2 fruit fly cellular contexts compared by ENCODE assay signal in the genomic region with DNA sequence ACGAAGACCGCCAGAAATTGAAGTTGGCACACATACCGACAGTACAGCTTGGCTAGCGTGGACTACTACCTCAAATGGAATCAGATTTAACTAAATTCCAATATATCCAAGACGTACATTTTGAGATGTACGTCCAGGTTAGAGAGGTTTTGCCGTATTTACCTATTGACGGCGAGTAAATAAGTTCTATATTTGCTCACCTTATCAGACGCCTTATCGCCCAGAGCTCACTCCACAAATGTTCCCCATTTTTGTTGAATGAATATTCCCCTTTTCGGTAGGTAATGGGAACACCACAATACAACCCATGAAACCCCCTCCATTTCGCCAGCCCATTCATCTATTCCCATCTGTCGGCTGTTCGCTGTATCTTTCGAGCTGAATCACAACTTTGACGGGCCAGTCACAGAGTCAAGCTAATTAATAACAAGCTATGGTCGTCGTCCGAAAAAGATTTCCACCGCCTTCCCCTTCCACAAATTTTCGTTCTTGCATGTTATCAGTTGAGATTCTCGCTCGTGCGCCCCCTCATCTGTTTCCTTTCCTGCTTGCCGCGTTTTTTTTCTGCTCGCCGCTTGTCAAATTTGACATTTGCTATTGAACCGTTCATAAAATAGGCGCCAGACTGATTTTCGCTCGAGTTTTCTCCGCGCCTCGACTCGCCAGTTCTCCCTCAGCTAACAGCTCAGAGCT.
TF ChIP-seq lines count a peak whose summit lies in the region.

No protein-coding gene starts in this region.

TF ChIP-seq in whole organism, embryonic, 481 proteins besides CTCF, POLR2A, EP300 and RAD21 (continued from another document and continues in another):
- TF ChIP-seq CG4854 (GFP tag; optimal IDR thresholded peaks at IDR 0.05; lab: Kevin White, UChicago), result peak; percentile 95
- peak; percentile 98 for TF ChIP-seq CG11398 (GFP tag; optimal IDR thresholded peaks at IDR 0.05; lab: Kevin White, UChicago)
- TF ChIP-seq CG1529 (GFP tag; optimal IDR thresholded peaks at IDR 0.05; lab: Kevin White, UChicago), result peak; percentile 96
- TF ChIP-seq slou (GFP tag; optimal IDR thresholded peaks at IDR 0.05; lab: Kevin White, UChicago), result peak; percentile 92
- no peak for TF ChIP-seq sc (optimal IDR thresholded peaks at IDR 0.05; lab: Kevin White, UChicago)
- peak; percentile 97 for TF ChIP-seq sc (GFP tag; optimal IDR thresholded peaks at IDR 0.05; lab: Kevin White, UChicago)
- peak; percentile 81 for TF ChIP-seq H2.0 (GFP tag; IDR thresholded peaks at IDR 0.05; lab: Robert Waterston, UW)
- TF ChIP-seq Dref (GFP tag; IDR thresholded peaks at IDR 0.05; lab: Robert Waterston, UW), result no peak
- TF ChIP-seq Lim3 (GFP tag; IDR thresholded peaks at IDR 0.05; lab: Robert Waterston, UW), result peak; percentile 67; the same call in 1 of the 2 replicates
- TF ChIP-seq Blimp-1 (GFP tag; optimal IDR thresholded peaks at IDR 0.05; lab: Kevin White, UChicago), result peak; percentile 92
- TF ChIP-seq slp2 (GFP tag; optimal IDR thresholded peaks at IDR 0.05; lab: Kevin White, UChicago), result peak; percentile 93
- TF ChIP-seq CG34422 (GFP tag; IDR thresholded peaks at IDR 0.05; lab: Robert Waterston, UW), result peak; percentile 89
- TF ChIP-seq CG32772 (GFP tag; IDR thresholded peaks at IDR 0.05; lab: Robert Waterston, UW), result peak; percentile 88
- peak; percentile 79 for TF ChIP-seq CG11085 (GFP tag; IDR thresholded peaks at IDR 0.05; lab: Robert Waterston, UW)
- peak; percentile 99 for TF ChIP-seq kni (GFP tag; optimal IDR thresholded peaks at IDR 0.05; lab: Kevin White, UChicago)
- TF ChIP-seq Six4 (GFP tag; optimal IDR thresholded peaks at IDR 0.05; lab: Kevin White, UChicago), result peak; percentile 95
- peak; percentile 98 for TF ChIP-seq CG8089 (GFP tag; optimal IDR thresholded peaks at IDR 0.05; lab: Kevin White, UChicago)
- TF ChIP-seq klu (GFP tag; IDR thresholded peaks at IDR 0.05; lab: Robert Waterston, UW), result peak; percentile 70
- peak; percentile 74 for TF ChIP-seq CG10979 (tag; optimal IDR thresholded peaks at IDR 0.05; lab: Kevin White, UChicago)
- TF ChIP-seq Hr78 (GFP tag; optimal IDR thresholded peaks at IDR 0.05; lab: Kevin White, UChicago), result no peak
- TF ChIP-seq CG16863 (GFP tag; optimal IDR thresholded peaks at IDR 0.05; lab: Kevin White, UChicago), result peak; percentile 95
- TF ChIP-seq HmgZ (tag; optimal IDR thresholded peaks at IDR 0.05; lab: Kevin White, UChicago), result peak; percentile 95
- TF ChIP-seq Adf1 (GFP tag; IDR thresholded peaks at IDR 0.05; lab: Robert Waterston, UW), result peak; percentile 66; the same call in 1 of the 2 replicates
- peak; percentile 96 for TF ChIP-seq CG18619 (GFP tag; optimal IDR thresholded peaks at IDR 0.05; lab: Kevin White, UChicago)
- peak; percentile 94 for TF ChIP-seq pum (GFP tag; optimal IDR thresholded peaks at IDR 0.05; lab: Kevin White, UChicago)
- peak; percentile 80 for TF ChIP-seq CG34376 (GFP tag; optimal IDR thresholded peaks at IDR 0.05; lab: Kevin White, UChicago)
- peak; percentile 95 for TF ChIP-seq Sox100B (GFP tag; optimal IDR thresholded peaks at IDR 0.05; lab: Kevin White, UChicago)
- peak; percentile 90 for TF ChIP-seq CG17361 (GFP tag; IDR thresholded peaks at IDR 0.05; lab: Robert Waterston, UW)
- TF ChIP-seq CG34224 (GFP tag; IDR thresholded peaks at IDR 0.05; lab: Robert Waterston, UW; ENCODE audit: partially characterized antibody), result no peak
- TF ChIP-seq vnd (GFP tag; IDR thresholded peaks at IDR 0.05; lab: Robert Waterston, UW; ENCODE audit: partially characterized antibody), result no peak
- peak; percentile 76 for TF ChIP-seq GATAe (GFP tag; conservative IDR thresholded peaks at IDR 0.05; lab: Robert Waterston, UW)
- TF ChIP-seq CG11695 (GFP tag; IDR thresholded peaks at IDR 0.05; lab: Robert Waterston, UW), result peak; percentile 91
- TF ChIP-seq H15 (GFP tag; IDR thresholded peaks at IDR 0.05; lab: Robert Waterston, UW), result peak; percentile 92
- TF ChIP-seq jing (GFP tag; optimal IDR thresholded peaks at IDR 0.05; lab: Kevin White, UChicago), result peak; percentile 86
- TF ChIP-seq gsb (GFP tag; IDR thresholded peaks at IDR 0.05; lab: Robert Waterston, UW), result peak; percentile 79
- TF ChIP-seq p53 (GFP tag; optimal IDR thresholded peaks at IDR 0.05; lab: Kevin White, UChicago), result peak; percentile 93
- TF ChIP-seq Dp (GFP tag; optimal IDR thresholded peaks at IDR 0.05; lab: Kevin White, UChicago), result no peak
- peak; percentile 89 for TF ChIP-seq CG13424 (tag; optimal IDR thresholded peaks at IDR 0.05; lab: Kevin White, UChicago)
- TF ChIP-seq Spps (tag; optimal IDR thresholded peaks at IDR 0.05; lab: Kevin White, UChicago), result peak; percentile 90
- TF ChIP-seq CG13287 (GFP tag; IDR thresholded peaks at IDR 0.05; lab: Robert Waterston, UW; ENCODE audit: partially characterized antibody), result no peak
- no peak for TF ChIP-seq CG1832 (GFP tag; optimal IDR thresholded peaks at IDR 0.05; lab: Kevin White, UChicago)
- TF ChIP-seq Mrtf (GFP tag; IDR thresholded peaks at IDR 0.05; lab: Robert Waterston, UW), result peak; percentile 86
- peak; percentile 84 to 93 for TF ChIP-seq Pdp1 (GFP tag; optimal IDR thresholded peaks at IDR 0.05; lab: Kevin White, UChicago)
- TF ChIP-seq CG1647 (GFP tag; optimal IDR thresholded peaks at IDR 0.05; lab: Kevin White, UChicago), result peak; percentile 96
- no peak for TF ChIP-seq amos (GFP tag; IDR thresholded peaks at IDR 0.05; lab: Robert Waterston, UW; ENCODE audit: partially characterized antibody)
- TF ChIP-seq CG6689 (GFP tag; IDR thresholded peaks at IDR 0.05; lab: Robert Waterston, UW), result peak; percentile 95
- TF ChIP-seq CG12104 (GFP tag; optimal IDR thresholded peaks at IDR 0.05; lab: Kevin White, UChicago), result peak; percentile 97
- TF ChIP-seq CG12299 (tag; optimal IDR thresholded peaks at IDR 0.05; lab: Kevin White, UChicago), result peak; percentile 90
- peak; percentile 80 for TF ChIP-seq CG17802 (tag; optimal IDR thresholded peaks at IDR 0.05; lab: Kevin White, UChicago)
- TF ChIP-seq toy (GFP tag; IDR thresholded peaks at IDR 0.05; lab: Robert Waterston, UW), result peak; percentile 86; the same call in 1 of the 2 replicates
- peak; percentile 85 for TF ChIP-seq mirr (GFP tag; optimal IDR thresholded peaks at IDR 0.05; lab: Kevin White, UChicago)
- peak; percentile 8 for TF ChIP-seq BEAF-32 (GFP tag; optimal IDR thresholded peaks at IDR 0.05; lab: Kevin White, UChicago)
- peak; percentile 97 for TF ChIP-seq Max (GFP tag; optimal IDR thresholded peaks at IDR 0.05; lab: Kevin White, UChicago)
- TF ChIP-seq CG12391 (tag; optimal IDR thresholded peaks at IDR 0.05; lab: Kevin White, UChicago), result peak; percentile 85
- peak; percentile 97 for TF ChIP-seq btn (GFP tag; optimal IDR thresholded peaks at IDR 0.05; lab: Kevin White, UChicago)
- peak; percentile 90 for TF ChIP-seq tx (GFP tag; optimal IDR thresholded peaks at IDR 0.05; lab: Kevin White, UChicago)
- no peak for TF ChIP-seq pita (GFP tag; optimal IDR thresholded peaks at IDR 0.05; lab: Kevin White, UChicago)
- no peak for TF ChIP-seq Doc3 (GFP tag; IDR thresholded peaks at IDR 0.05; lab: Robert Waterston, UW; ENCODE audit: partially characterized antibody)
- peak; percentile 91 for TF ChIP-seq Kr (GFP tag; optimal IDR thresholded peaks at IDR 0.05; lab: Kevin White, UChicago)
- TF ChIP-seq CG4404 (GFP tag; IDR thresholded peaks at IDR 0.05; lab: Robert Waterston, UW), result peak; percentile 87
- TF ChIP-seq CG11696 (GFP tag; IDR thresholded peaks at IDR 0.05; lab: Robert Waterston, UW), result peak; percentile 91

TF ChIP-seq in whole organism, prepupa, 60 proteins besides CTCF, POLR2A, EP300 and RAD21 (continued from another document):
- TF ChIP-seq CG11902 (GFP tag; optimal IDR thresholded peaks at IDR 0.05; lab: Kevin White, UChicago) (peak; percentile 69), net (GFP tag; optimal IDR thresholded peaks at IDR 0.05; lab: Kevin White, UChicago) (no peak), fd59A (GFP tag; optimal IDR thresholded peaks at IDR 0.05; lab: Kevin White, UChicago) (no peak), Eip75B (GFP tag; optimal IDR thresholded peaks at IDR 0.05; lab: Kevin White, UChicago) (no peak), CG4318 (GFP tag; optimal IDR thresholded peaks at IDR 0.05; lab: Kevin White, UChicago) (no peak), svp (GFP tag; lab: Kevin White, UChicago) (peak; percentile 94), CG3032 (tag; optimal IDR thresholded peaks at IDR 0.05; lab: Kevin White, UChicago) (no peak), fkh (GFP tag; optimal IDR thresholded peaks at IDR 0.05; lab: Kevin White, UChicago) (peak; percentile 98), pdm3 (GFP tag; optimal IDR thresholded peaks at IDR 0.05; lab: Kevin White, UChicago) (peak; percentile 45), CG32006 (GFP tag; optimal IDR thresholded peaks at IDR 0.05; lab: Kevin White, UChicago) (peak; percentile 28), CG34406 (GFP tag; optimal IDR thresholded peaks at IDR 0.05; lab: Kevin White, UChicago) (peak; percentile 40), CG6163 (GFP tag; IDR thresholded peaks at IDR 0.05; lab: Robert Waterston, UW) (peak; percentile 72), CG8319 (GFP tag; optimal IDR thresholded peaks at IDR 0.05; lab: Kevin White, UChicago) (no peak)
TF ChIP-seq in whole organism, prepupa: peak in this region for 40.
